Worm (Caenorhabditis elegans) whole organism, mixed stage, embryonic: ENCODE measurements around the gene gpa-12.

ENCODE experiments used
- M03D4.4 ChIP-seq: sonication (generic microtip); optimal IDR thresholded peaks from 2 replicates; lab custom pipeline; 2017; ENCODE audit warnings: mild to moderate bottlenecking, missing genetic modification characterization, missing compliant biosample characterization
- bed-3 ChIP-seq: fragments of 200-800 bp; sonication (Bioruptor generic); optimal IDR thresholded peaks from 3 replicates; lab custom pipeline; 2018; ENCODE audit warnings: mild to moderate bottlenecking, missing genetic modification characterization, moderate library complexity, missing compliant biosample characterization
- blmp-1 ChIP-seq: fragments of 150-350 bp; optimal IDR thresholded peaks from 2 replicates; lab custom pipeline; 2014; ENCODE audit warnings: missing biosample characterization, missing genetic modification characterization
- ceh-39 ChIP-seq: fragments of 150-350 bp; optimal IDR thresholded peaks from 2 replicates; lab custom pipeline; 2014; ENCODE audit warnings: missing biosample characterization, missing genetic modification characterization
- ceh-43 ChIP-seq: fragments of 200-800 bp; sonication (Bioruptor generic); optimal IDR thresholded peaks from 2 replicates; lab custom pipeline; 2018; ENCODE audit warnings: mild to moderate bottlenecking, missing genetic modification characterization, moderate library complexity, missing compliant biosample characterization
- ceh-83 ChIP-seq: fragments of 200-800 bp; sonication (Bioruptor generic); optimal IDR thresholded peaks from 2 replicates; lab custom pipeline; 2018; ENCODE audit warnings: mild to moderate bottlenecking, missing genetic modification characterization, missing compliant biosample characterization
- ces-1 ChIP-seq: fragments of 150-350 bp; optimal IDR thresholded peaks from 2 replicates; lab custom pipeline; 2014; ENCODE audit warnings: missing biosample characterization, missing genetic modification reagents, missing genetic modification characterization
- cnd-1 ChIP-seq: fragments of 200-800 bp; sonication (Bioruptor generic); optimal IDR thresholded peaks from 2 replicates; lab custom pipeline; 2018; ENCODE audit warnings: mild to moderate bottlenecking, missing genetic modification characterization, missing compliant biosample characterization
- drap-1 ChIP-seq: fragments of 200-800 bp; sonication (Bioruptor generic); optimal IDR thresholded peaks from 3 replicates; lab custom pipeline; 2018; ENCODE audit warnings: mild to moderate bottlenecking, missing genetic modification characterization, missing compliant biosample characterization
- elt-1 ChIP-seq: sonication (generic microtip); optimal IDR thresholded peaks from 2 replicates; lab custom pipeline; 2017; ENCODE audit warnings: missing genetic modification characterization, mild to moderate bottlenecking, missing compliant biosample characterization, antibody characterized with exemption, moderate library complexity, borderline replicate concordance; ENCODE audit not compliant: insufficient read depth
- elt-3 ChIP-seq: fragments of 150-350 bp; optimal IDR thresholded peaks from 2 replicates; lab custom pipeline; 2014; ENCODE audit warnings: missing biosample characterization, missing genetic modification characterization
- flh-1 ChIP-seq: fragments of 200-800 bp; sonication (Bioruptor generic); optimal IDR thresholded peaks from 2 replicates; lab custom pipeline; 2018; ENCODE audit warnings: mild to moderate bottlenecking, missing genetic modification characterization, moderate library complexity, missing compliant biosample characterization
- ham-2 ChIP-seq: fragments of 200-800 bp; sonication (Bioruptor generic); optimal IDR thresholded peaks from 2 replicates; lab custom pipeline; 2018; ENCODE audit warnings: mild to moderate bottlenecking, missing genetic modification characterization, missing compliant biosample characterization
- hlh-1 ChIP-seq: fragments of 150-350 bp; optimal IDR thresholded peaks from 2 replicates; lab custom pipeline; 2014; ENCODE audit warnings: missing biosample characterization, missing genetic modification reagents, missing genetic modification characterization
- lin-13 ChIP-seq: fragments of 150-350 bp; optimal IDR thresholded peaks from 2 replicates; lab custom pipeline; 2014; ENCODE audit warnings: missing biosample characterization, missing genetic modification characterization
- lin-32 ChIP-seq: fragments of 200-800 bp; sonication (Bioruptor generic); optimal IDR thresholded peaks from 2 replicates; lab custom pipeline; 2018; ENCODE audit warnings: mild to moderate bottlenecking, missing genetic modification characterization, missing compliant biosample characterization
- lsy-2 ChIP-seq: fragments of 150-350 bp; optimal IDR thresholded peaks from 2 replicates; lab custom pipeline; 2014; ENCODE audit warnings: missing biosample characterization, missing genetic modification characterization
- mab-5 ChIP-seq: fragments of 150-350 bp; optimal IDR thresholded peaks from 2 replicates; lab custom pipeline; 2014; ENCODE audit warnings: missing biosample characterization, missing genetic modification characterization
- mep-1 ChIP-seq: fragments of 150-350 bp; optimal IDR thresholded peaks from 2 replicates; lab custom pipeline; 2017; ENCODE audit warnings: missing biosample characterization, missing genetic modification reagents, missing genetic modification characterization, inconsistent platforms
- mls-2 ChIP-seq: sonication (generic microtip); optimal IDR thresholded peaks from 2 replicates; lab custom pipeline; 2016; ENCODE audit warnings: mild to moderate bottlenecking, missing genetic modification characterization, moderate library complexity, missing compliant biosample characterization
- nhr-12 ChIP-seq: fragments of 150-350 bp; optimal IDR thresholded peaks from 2 replicates; lab custom pipeline; 2014; ENCODE audit warnings: missing biosample characterization, missing genetic modification characterization
- nhr-2 ChIP-seq: fragments of 150-350 bp; optimal IDR thresholded peaks from 2 replicates; lab custom pipeline; 2014; ENCODE audit warnings: missing biosample characterization, missing genetic modification characterization
- nhr-237 ChIP-seq: fragments of 150-350 bp; optimal IDR thresholded peaks from 2 replicates; lab custom pipeline; 2014; ENCODE audit warnings: missing biosample characterization, missing genetic modification characterization
- nhr-28 ChIP-seq: fragments of 150-350 bp; optimal IDR thresholded peaks from 2 replicates; lab custom pipeline; 2014; ENCODE audit warnings: missing biosample characterization, missing genetic modification characterization
- nhr-76 ChIP-seq: sonication (generic microtip); optimal IDR thresholded peaks from 2 replicates; lab custom pipeline; 2017; ENCODE audit warnings: missing biosample characterization, missing genetic modification characterization
- pha-4 ChIP-seq: fragments of 150-350 bp; optimal IDR thresholded peaks from 2 replicates; lab custom pipeline; 2018; ENCODE audit warnings: missing biosample characterization, missing genetic modification reagents, missing genetic modification characterization
- sem-2 ChIP-seq: fragments of 200-800 bp; sonication (Bioruptor generic); optimal IDR thresholded peaks from 2 replicates; lab custom pipeline; 2018; ENCODE audit warnings: mild to moderate bottlenecking, missing genetic modification characterization, missing compliant biosample characterization
- snpc-4 ChIP-seq: fragments of 150-350 bp; optimal IDR thresholded peaks from 2 replicates; lab custom pipeline; 2014; ENCODE audit warnings: missing biosample characterization, missing genetic modification characterization
- sptf-1 ChIP-seq: sonication (generic microtip); optimal IDR thresholded peaks from 2 replicates; lab custom pipeline; 2017; ENCODE audit warnings: mild to moderate bottlenecking, missing genetic modification characterization, moderate library complexity, missing compliant biosample characterization
- tbx-8 ChIP-seq: fragments of 200-800 bp; sonication (Bioruptor generic); optimal IDR thresholded peaks from 2 replicates; lab custom pipeline; 2018; ENCODE audit warnings: mild to moderate bottlenecking, missing genetic modification characterization, moderate library complexity, missing compliant biosample characterization
- unc-120 ChIP-seq: sonication (generic microtip); optimal IDR thresholded peaks from 2 replicates; lab custom pipeline; 2017; ENCODE audit warnings: missing genetic modification characterization, missing compliant biosample characterization; ENCODE audit not compliant: poor library complexity, severe bottlenecking
- unc-39 ChIP-seq: fragments of 150-350 bp; optimal IDR thresholded peaks from 2 replicates; lab custom pipeline; 2014; ENCODE audit warnings: missing biosample characterization, missing genetic modification characterization
- unc-62 ChIP-seq: fragments of 150-350 bp; optimal IDR thresholded peaks from 2 replicates; lab custom pipeline; 2014; ENCODE audit warnings: missing biosample characterization, missing genetic modification reagents, missing genetic modification characterization
- zip-8 ChIP-seq: fragments of 150-350 bp; optimal IDR thresholded peaks from 2 replicates; lab custom pipeline; 2014; ENCODE audit warnings: missing biosample characterization, missing genetic modification characterization
- ztf-11 ChIP-seq: fragments of 150-350 bp; optimal IDR thresholded peaks from 2 replicates; lab custom pipeline; 2014; ENCODE audit warnings: missing biosample characterization, missing genetic modification characterization

Gene gpa-12

ce11 chrX:9291345-9291744, 48.0 kb downstream of the gpa-12 start, which contains the start of gene B0416.3:
Gene B0416.3 (plus strand): TSS chrX:9291645.
- TF ChIP-seq ces-1, result no peak
- TF ChIP-seq nhr-76 (tag; lab: Kevin White, UChicago), result no peak
- TF ChIP-seq snpc-4 (tag; lab: Kevin White, UChicago), result no peak
- TF ChIP-seq lin-32 (GFP tag; lab: Kevin White, UChicago), result no peak
- no peak for TF ChIP-seq lin-13
- TF ChIP-seq ceh-43, result no peak
- no peak for TF ChIP-seq sem-2 (GFP tag; lab: Kevin White, UChicago)
- no peak for TF ChIP-seq elt-3 (tag; lab: Kevin White, UChicago)
- no peak for TF ChIP-seq nhr-12
- TF ChIP-seq M03D4.4 (tag; lab: Kevin White, UChicago), result no peak
- TF ChIP-seq ztf-11 (tag; lab: Kevin White, UChicago), result no peak
- no peak for TF ChIP-seq sptf-1 (tag; lab: Kevin White, UChicago)
- TF ChIP-seq cnd-1 (tag; lab: Kevin White, UChicago), result no peak
- no peak for TF ChIP-seq tbx-8
- no peak for TF ChIP-seq unc-39
- TF ChIP-seq ceh-39 (tag; lab: Kevin White, UChicago), result no peak
- no peak for TF ChIP-seq ceh-83 (GFP tag; lab: Kevin White, UChicago)
- TF ChIP-seq mls-2 (tag; lab: Kevin White, UChicago), result no peak
- no peak for TF ChIP-seq pha-4 (tag; lab: Kevin White, UChicago)
- TF ChIP-seq mab-5 (tag; lab: Kevin White, UChicago), result no peak

ce11 chrX:9295471-9295870, 52.1 kb downstream of the gpa-12 start:
- no peak for TF ChIP-seq snpc-4 (tag; lab: Kevin White, UChicago)

ce11 chrX:9296591-9296990, 53.2 kb downstream of the gpa-12 start, which contains the start of gene gly-13:
Gene gly-13 (minus strand): TSS chrX:9296622.
- TF ChIP-seq elt-1 (tag; lab: Kevin White, UChicago) (no peak), snpc-4 (tag; lab: Kevin White, UChicago) (no peak), mab-5 (tag; lab: Kevin White, UChicago) (no peak), ceh-43 (peak; percentile 56), ham-2 (peak; percentile 27), bed-3 (GFP tag; lab: Kevin White, UChicago) (peak; percentile 26), nhr-76 (tag; lab: Kevin White, UChicago) (peak; percentile 65), unc-62 (GFP tag; lab: Kevin White, UChicago) (no peak), nhr-2 (tag; lab: Kevin White, UChicago) (no peak), ztf-11 (tag; lab: Kevin White, UChicago) (peak; percentile 15), unc-120 (tag; lab: Kevin White, UChicago) (no peak), blmp-1 (tag; lab: Kevin White, UChicago) (peak; percentile 10), lsy-2 (tag; lab: Kevin White, UChicago) (peak; percentile 41), mep-1 (peak; percentile 56), ceh-39 (tag; lab: Kevin White, UChicago) (no peak), unc-39 (no peak), ceh-83 (GFP tag; lab: Kevin White, UChicago) (peak; percentile 19), pha-4 (tag; lab: Kevin White, UChicago) (peak; percentile 4), ces-1 (peak; percentile 11), zip-8 (no peak), elt-3 (tag; lab: Kevin White, UChicago) (no peak), sem-2 (GFP tag; lab: Kevin White, UChicago) (peak; percentile 48), lin-13 (no peak), lin-32 (GFP tag; lab: Kevin White, UChicago) (peak; percentile 35), M03D4.4 (tag; lab: Kevin White, UChicago) (no peak), cnd-1 (tag; lab: Kevin White, UChicago) (peak; percentile 33), nhr-28 (tag; lab: Kevin White, UChicago) (no peak), nhr-237 (tag; lab: Kevin White, UChicago) (no peak), flh-1 (peak; percentile 9), sptf-1 (tag; lab: Kevin White, UChicago) (peak; percentile 87), drap-1 (GFP tag; lab: Kevin White, UChicago) (no peak), nhr-12 (no peak), mls-2 (tag; lab: Kevin White, UChicago) (peak; percentile 72), tbx-8 (peak; percentile 31), hlh-1 (peak; percentile 29)
